Worm (Caenorhabditis elegans) whole organism, L4 larva: ENCODE measurements around the gene F42G2.2.

Experiments
- D1046.2 ChIP-seq: fragments of 200-800 bp; sonication (Bioruptor generic); IDR thresholded peaks from 2 replicates; pipeline ENCODE4 v1.3.6; 2022; ENCODE audit warnings: missing genetic modification characterization, missing compliant biosample characterization
- F10B5.3 ChIP-seq: sonication (generic microtip); optimal IDR thresholded peaks from 2 replicates; lab custom pipeline; 2016; ENCODE audit warnings: mild to moderate bottlenecking, missing genetic modification characterization, missing compliant biosample characterization
- F37D6.2 ChIP-seq: sonication (generic microtip); optimal IDR thresholded peaks from 2 replicates; lab custom pipeline; 2016; ENCODE audit warnings: mild to moderate bottlenecking, missing genetic modification characterization, missing compliant biosample characterization
- F49E8.2 ChIP-seq: sonication (generic microtip); optimal IDR thresholded peaks from 2 replicates; lab custom pipeline; 2016; ENCODE audit warnings: missing compliant biosample characterization, mild to moderate bottlenecking, missing genetic modification characterization, borderline replicate concordance
- T26A8.4 ChIP-seq: fragments of 200-800 bp; sonication (Bioruptor generic); IDR thresholded peaks from 2 replicates; pipeline ENCODE4 v1.3.6; 2022; ENCODE audit warnings: missing genetic modification characterization, missing compliant biosample characterization
- Y105C5A.15 ChIP-seq: fragments of 200-800 bp; sonication (Bioruptor generic); IDR thresholded peaks from 2 replicates; pipeline ENCODE4 v1.3.6; 2022; ENCODE audit warnings: missing genetic modification characterization, missing compliant biosample characterization
- Y75B8A.6 ChIP-seq: fragments of 200-800 bp; sonication (Bioruptor generic); IDR thresholded peaks from 2 replicates; pipeline ENCODE4 v1.3.6; 2022; ENCODE audit warnings: missing genetic modification reagents, missing genetic modification characterization, missing compliant biosample characterization
- ZK337.2 ChIP-seq: fragments of 200-800 bp; sonication (Bioruptor generic); IDR thresholded peaks from 2 replicates; pipeline ENCODE4 v1.3.6; 2022; ENCODE audit warnings: missing genetic modification reagents, missing genetic modification characterization, missing compliant biosample characterization
- ZK546.5 ChIP-seq, 2 experiments: sonication (generic microtip); optimal IDR thresholded peaks; 2 replicates each; lab custom pipeline; 2017; ENCODE audit warnings: missing biosample characterization in 2 of 2, missing genetic modification characterization in 2 of 2
- arid-1 ChIP-seq: fragments of 200-800 bp; sonication (Bioruptor generic); conservative IDR thresholded peaks from 2 replicates; pipeline ENCODE4 v1.3.6; 2022; ENCODE audit warnings: missing genetic modification reagents, missing genetic modification characterization, missing compliant biosample characterization
- attf-4 ChIP-seq: sonication (generic microtip); optimal IDR thresholded peaks from 3 replicates; lab custom pipeline; 2017; ENCODE audit warnings: missing biosample characterization, missing genetic modification characterization
- ceh-62 ChIP-seq: sonication (generic microtip); optimal IDR thresholded peaks from 2 replicates; lab custom pipeline; 2017; ENCODE audit warnings: missing biosample characterization, missing genetic modification characterization
- ces-1 ChIP-seq: fragments of 150-350 bp; sonication (generic microtip); optimal IDR thresholded peaks from 4 replicates; lab custom pipeline; 2014; ENCODE audit warnings: missing biosample characterization, missing genetic modification reagents, missing genetic modification characterization
- daf-16 ChIP-seq, 3 experiments: sonication (generic microtip); optimal IDR thresholded peaks; 2 replicates each; lab custom pipeline; 2016 to 2017; ENCODE audit warnings: missing genetic modification characterization in 3 of 3, missing genetic modification reagents in 3 of 3, mild to moderate bottlenecking in 2 of 3, missing compliant biosample characterization in 2 of 3, missing biosample characterization in 1 of 3, moderate library complexity in 1 of 3
- daf-19 ChIP-seq: fragments of 200-800 bp; sonication (Bioruptor generic); conservative IDR thresholded peaks from 2 replicates; pipeline ENCODE4 v1.3.6; 2022; ENCODE audit warnings: missing genetic modification characterization, missing compliant biosample characterization
- daf-8 ChIP-seq: fragments of 200-800 bp; sonication (Bioruptor generic); IDR thresholded peaks from 2 replicates; pipeline ENCODE4 v1.3.6; 2022; ENCODE audit warnings: missing genetic modification characterization, missing compliant biosample characterization
- dmd-6 ChIP-seq: fragments of 200-800 bp; sonication (Bioruptor generic); IDR thresholded peaks from 2 replicates; pipeline ENCODE4 v1.3.6; 2022; ENCODE audit warnings: missing genetic modification reagents, missing genetic modification characterization, missing compliant biosample characterization
- dmd-8 ChIP-seq: fragments of 200-800 bp; sonication (Bioruptor generic); IDR thresholded peaks from 2 replicates; pipeline ENCODE4 v1.3.6; 2022; ENCODE audit warnings: missing genetic modification characterization, missing compliant biosample characterization
- duxl-1 ChIP-seq: sonication (generic microtip); optimal IDR thresholded peaks from 2 replicates; lab custom pipeline; 2016; ENCODE audit warnings: mild to moderate bottlenecking, missing genetic modification characterization, moderate library complexity, missing compliant biosample characterization; ENCODE audit not compliant: poor library complexity
- dve-1 ChIP-seq: sonication (generic microtip); optimal IDR thresholded peaks from 2 replicates; lab custom pipeline; 2017; ENCODE audit warnings: antibody characterized with exemption, mild to moderate bottlenecking, missing genetic modification characterization, missing compliant biosample characterization; ENCODE audit not compliant: insufficient read depth
- egl-43 ChIP-seq: fragments of 200-800 bp; sonication (Bioruptor generic); IDR thresholded peaks from 2 replicates; pipeline ENCODE4 v1.3.6; 2022; ENCODE audit warnings: missing genetic modification reagents, missing genetic modification characterization, missing compliant biosample characterization
- lin-1 ChIP-seq: fragments of 200-800 bp; sonication (Bioruptor generic); IDR thresholded peaks from 2 replicates; pipeline ENCODE4 v1.3.6; 2022; ENCODE audit warnings: missing genetic modification reagents, missing genetic modification characterization, missing compliant biosample characterization
- lin-15B ChIP-seq: fragments of 150-350 bp; sonication (generic microtip); optimal IDR thresholded peaks from 3 replicates; lab custom pipeline; 2014; ENCODE audit warnings: missing biosample characterization, missing genetic modification characterization
- lin-29 ChIP-seq: fragments of 200-800 bp; sonication (Bioruptor generic); IDR thresholded peaks from 2 replicates; pipeline ENCODE4 v1.3.6; 2022; ENCODE audit warnings: missing genetic modification reagents, missing genetic modification characterization, missing compliant biosample characterization
- lin-38 ChIP-seq: fragments of 200-800 bp; sonication (Bioruptor generic); IDR thresholded peaks from 2 replicates; pipeline ENCODE4 v1.3.6; 2022; ENCODE audit warnings: missing genetic modification reagents, missing genetic modification characterization, missing compliant biosample characterization
- lsy-2 ChIP-seq, 2 experiments: fragments of 150-350 bp in 1 of 2; sonication (generic microtip) in 1 of 2; optimal IDR thresholded peaks; 2 replicates each; lab custom pipeline; 2014 to 2017; ENCODE audit warnings: missing biosample characterization in 2 of 2, missing genetic modification characterization in 2 of 2
- mdl-1 ChIP-seq, 2 experiments: fragments of 150-350 bp in 1 of 2; sonication (generic microtip) in 1 of 2; optimal IDR thresholded peaks; 2 replicates each; lab custom pipeline; 2014 to 2017; ENCODE audit warnings: missing biosample characterization in 2 of 2, missing genetic modification characterization in 2 of 2
- nhr-10 ChIP-seq: fragments of 150-350 bp; optimal IDR thresholded peaks from 2 replicates; lab custom pipeline; 2014; ENCODE audit warnings: missing biosample characterization, missing genetic modification characterization
- nhr-102 ChIP-seq: sonication (generic microtip); optimal IDR thresholded peaks from 2 replicates; lab custom pipeline; 2016; ENCODE audit warnings: mild to moderate bottlenecking, missing genetic modification characterization, moderate library complexity, missing compliant biosample characterization
- nhr-25 ChIP-seq: sonication (generic microtip); optimal IDR thresholded peaks from 2 replicates; lab custom pipeline; 2017; ENCODE audit warnings: missing genetic modification characterization, mild to moderate bottlenecking, missing compliant biosample characterization, antibody characterized with exemption, moderate library complexity, borderline replicate concordance; ENCODE audit not compliant: insufficient read depth
- nhr-41 ChIP-seq: fragments of 200-800 bp; sonication (Bioruptor generic); IDR thresholded peaks from 2 replicates; pipeline ENCODE4 v1.3.6; 2022; ENCODE audit warnings: missing genetic modification reagents, missing genetic modification characterization, missing compliant biosample characterization
- pha-4 ChIP-seq, 2 experiments: fragments of 150-350 bp in 1 of 2; fragments of 200-800 bp in 1 of 2; sonication (Bioruptor generic) in 1 of 2; IDR thresholded peaks in 1 of 2; optimal IDR thresholded peaks in 1 of 2; 2 replicates each; pipeline versions ENCODE4 v1.3.6 to Lab custom; 2014 to 2022; ENCODE audit warnings: missing genetic modification characterization in 2 of 2, missing genetic modification reagents in 2 of 2, missing biosample characterization in 1 of 2, missing compliant biosample characterization in 1 of 2
- pqm-1 ChIP-seq: sonication (generic microtip); optimal IDR thresholded peaks from 2 replicates; lab custom pipeline; 2017; ENCODE audit warnings: missing biosample characterization, missing genetic modification characterization
- snpc-1.2 ChIP-seq: fragments of 200-800 bp; sonication (Bioruptor generic); IDR thresholded peaks from 2 replicates; pipeline ENCODE4 v1.3.6; 2022; ENCODE audit warnings: missing genetic modification reagents, missing genetic modification characterization, missing compliant biosample characterization
- snpc-4 ChIP-seq: fragments of 150-350 bp; optimal IDR thresholded peaks from 2 replicates; lab custom pipeline; 2014; ENCODE audit warnings: missing biosample characterization, missing genetic modification characterization
- unc-39 ChIP-seq: sonication (generic microtip); optimal IDR thresholded peaks from 2 replicates; lab custom pipeline; 2017; ENCODE audit warnings: missing biosample characterization, missing genetic modification characterization
- unc-62 ChIP-seq, 3 experiments: fragments of 150-350 bp in 1 of 3; sonication (generic microtip); optimal IDR thresholded peaks in 2 of 3; peaks in 1 of 3; 1 replicate in 1 of 3; 2 replicates in 2 of 3; lab custom pipeline; 2014 to 2017; ENCODE audit warnings: missing biosample characterization in 3 of 3, missing genetic modification characterization in 3 of 3, missing genetic modification reagents in 3 of 3, missing genotype in 1 of 3
- vab-7 ChIP-seq: fragments of 200-800 bp; sonication (Bioruptor generic); IDR thresholded peaks from 2 replicates; pipeline ENCODE4 v1.3.6; 2022; ENCODE audit warnings: missing genetic modification reagents, missing genetic modification characterization, missing compliant biosample characterization
- zag-1 ChIP-seq: fragments of 150-350 bp; optimal IDR thresholded peaks from 2 replicates; lab custom pipeline; 2014; ENCODE audit warnings: missing biosample characterization, missing genetic modification characterization
- ztf-11 ChIP-seq: fragments of 150-350 bp; optimal IDR thresholded peaks from 2 replicates; lab custom pipeline; 2014; ENCODE audit warnings: missing biosample characterization, missing genetic modification characterization

Gene F42G2.2

ce11 chrII:2421905-2422304 is at the start of gene F42G2.2:
Gene F42G2.2, plus strand, starts transcription at chrII:2422205.
- TF ChIP-seq F49E8.2 (tag; lab: Kevin White, UChicago): no peak
- TF ChIP-seq F10B5.3 (tag; lab: Kevin White, UChicago): no peak
- no peak for TF ChIP-seq Y75B8A.6 (GFP tag; lab: Robert Waterston, UW)
- TF ChIP-seq lin-29 (GFP tag; lab: Robert Waterston, UW): no peak
- no peak for TF ChIP-seq unc-62 (GFP tag; optimal IDR thresholded peaks at IDR 0.05 in 1 of 2; lab: Kevin White, UChicago)
- no peak for TF ChIP-seq unc-62 (tag; optimal IDR thresholded peaks at IDR 0.05; lab: Kevin White, UChicago)
- TF ChIP-seq duxl-1 (tag; lab: Kevin White, UChicago): no peak
- TF ChIP-seq daf-8 (GFP tag; lab: Robert Waterston, UW): no peak
- TF ChIP-seq daf-16 (GFP tag; optimal IDR thresholded peaks at IDR 0.05; lab: Kevin White, UChicago): no peak
- no peak for TF ChIP-seq daf-16 (tag; optimal IDR thresholded peaks at IDR 0.05; lab: Kevin White, UChicago)
- TF ChIP-seq ZK546.5 (tag; optimal IDR thresholded peaks at IDR 0.05; lab: Kevin White, UChicago): no peak
- no peak for TF ChIP-seq pqm-1 (tag; lab: Kevin White, UChicago)

DNA sequence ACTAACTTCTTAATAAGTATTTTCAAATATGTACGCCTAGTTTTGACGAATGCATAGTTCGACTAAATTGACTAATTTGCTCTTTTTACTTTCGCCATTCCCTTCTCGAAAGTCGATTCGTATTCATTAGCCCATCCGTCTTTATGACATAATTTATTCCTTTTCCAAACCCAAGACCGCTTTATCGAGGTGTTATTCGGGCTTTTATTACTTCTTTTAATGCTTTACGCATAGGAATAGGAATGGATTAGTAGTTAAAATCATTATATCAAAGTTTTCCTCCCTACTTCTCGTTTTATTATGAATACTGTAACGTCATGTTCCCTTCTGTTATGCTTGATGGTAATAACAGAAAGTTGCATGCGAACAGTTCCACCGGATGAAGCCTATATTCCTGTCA is 47.0 kb upstream of the F42G2.2 start, which contains the start of gene F16G10.2:
TSS of gene F16G10.2 (plus strand) at position 301 of the 400 bp plus-strand sequence.
- peak in 1 of 2 experiments; percentile 79 for TF ChIP-seq unc-62 (GFP tag; optimal IDR thresholded peaks at IDR 0.05 in 1 of 2; lab: Kevin White, UChicago)
- TF ChIP-seq unc-62 (tag; optimal IDR thresholded peaks at IDR 0.05; lab: Kevin White, UChicago): no peak
- TF ChIP-seq ces-1: no peak
- TF ChIP-seq, all 104 proteins: peak for 1

DNA sequence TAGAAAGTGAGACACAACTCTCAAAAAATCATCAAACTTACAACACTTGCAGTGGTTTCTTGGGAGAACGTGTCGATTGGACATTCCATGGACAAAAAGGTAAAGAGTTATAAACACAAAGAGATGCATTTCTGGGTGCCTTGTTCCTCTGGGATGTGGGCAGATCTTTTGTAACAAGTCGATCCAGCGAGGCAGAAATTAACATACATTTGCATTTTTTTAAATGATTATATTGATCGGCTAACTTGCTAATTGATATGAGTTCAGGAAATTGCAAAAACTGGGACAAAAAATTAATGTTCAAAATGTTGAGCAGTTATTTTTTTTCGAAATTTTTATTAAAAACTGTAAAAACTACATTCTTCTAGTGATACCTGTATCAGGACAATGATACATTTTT is 44.3 kb upstream of the F42G2.2 start, which contains the start of gene F16G10.6:
TSS of gene F16G10.6 (minus strand) at position 101 of the 400 bp plus-strand sequence.
- TF ChIP-seq nhr-10 (tag; lab: Kevin White, UChicago): no peak
- peak in 1 of 2 experiments; percentile 1 for TF ChIP-seq unc-62 (GFP tag; optimal IDR thresholded peaks at IDR 0.05 in 1 of 2; lab: Kevin White, UChicago)
- no peak for TF ChIP-seq unc-62 (tag; optimal IDR thresholded peaks at IDR 0.05; lab: Kevin White, UChicago)
- no peak for TF ChIP-seq egl-43 (GFP tag; lab: Robert Waterston, UW)
- TF ChIP-seq lsy-2 (tag; optimal IDR thresholded peaks at IDR 0.05; lab: Kevin White, UChicago): no peak

DNA sequence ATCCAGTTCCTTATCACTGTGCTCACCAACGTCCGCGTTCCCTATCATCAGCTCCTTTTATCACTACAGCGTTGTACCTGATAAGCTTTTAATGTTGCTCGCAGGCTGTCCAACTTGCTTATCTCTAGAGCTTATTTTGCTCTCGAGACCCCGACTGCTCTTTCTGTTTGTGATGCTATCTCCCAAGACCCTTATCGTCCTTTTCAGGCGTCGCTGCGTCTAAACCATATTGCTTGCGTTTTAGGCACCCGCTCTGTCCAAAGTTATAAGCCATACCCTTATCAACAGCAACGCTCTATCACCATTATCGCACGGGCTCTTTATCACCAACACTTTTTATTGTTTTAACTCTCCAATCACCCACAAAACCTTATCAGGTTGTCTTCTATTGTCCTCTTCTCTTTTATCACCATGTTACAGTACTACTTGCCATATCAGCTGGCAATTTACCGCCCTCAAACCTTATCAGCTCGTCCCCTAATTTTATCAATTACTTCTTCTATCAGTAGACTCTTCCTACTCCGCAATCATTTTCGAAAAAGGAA is 43.5 kb upstream of the F42G2.2 start:
- TF ChIP-seq unc-39 (tag; lab: Kevin White, UChicago) (no peak), lin-1 (GFP tag; lab: Robert Waterston, UW) (peak; percentile 98), ceh-62 (tag; lab: Kevin White, UChicago) (no peak), arid-1 (GFP tag; lab: Robert Waterston, UW) (no peak), nhr-102 (tag; lab: Kevin White, UChicago) (peak; percentile 97), lin-38 (GFP tag; lab: Robert Waterston, UW) (no peak; the same call in 1 of the 2 replicates), nhr-41 (GFP tag; lab: Robert Waterston, UW) (peak; percentile 93), snpc-1.2 (GFP tag; lab: Robert Waterston, UW) (no peak), lsy-2 (tag; optimal IDR thresholded peaks at IDR 0.05; lab: Kevin White, UChicago) (peak; percentile 89 to 94), pha-4 (GFP tag; IDR thresholded peaks at IDR 0.05; lab: Robert Waterston, UW) (peak; percentile 92), pha-4 (tag; optimal IDR thresholded peaks at IDR 0.05; lab: Kevin White, UChicago) (no peak), dmd-6 (peak; percentile 96), F37D6.2 (no peak), ZK337.2 (GFP tag; lab: Robert Waterston, UW) (0 out of 2 replicates have a peak, but pooled peaks have one; percentile 31), dmd-8 (no peak; the same call in 1 of the 2 replicates), snpc-4 (tag; lab: Kevin White, UChicago) (no peak), pqm-1 (tag; lab: Kevin White, UChicago) (peak; percentile 100), nhr-25 (tag; lab: Kevin White, UChicago) (no peak), zag-1 (tag; lab: Kevin White, UChicago) (no peak), T26A8.4 (GFP tag; lab: Robert Waterston, UW) (peak; percentile 55; the same call in 1 of the 2 replicates), D1046.2 (GFP tag; lab: Robert Waterston, UW) (no peak), attf-4 (tag; lab: Kevin White, UChicago) (no peak), lin-15B (no peak), ZK546.5 (tag; optimal IDR thresholded peaks at IDR 0.05; lab: Kevin White, UChicago) (no peak), lin-29 (GFP tag; lab: Robert Waterston, UW) (no peak), daf-19 (GFP tag; lab: Robert Waterston, UW) (no peak), daf-16 (GFP tag; optimal IDR thresholded peaks at IDR 0.05; lab: Kevin White, UChicago) (peak in 1 of 2 experiments; percentile 98), daf-16 (tag; optimal IDR thresholded peaks at IDR 0.05; lab: Kevin White, UChicago) (peak; percentile 94), Y105C5A.15 (GFP tag; lab: Robert Waterston, UW) (no peak), mdl-1 (tag; optimal IDR thresholded peaks at IDR 0.05; lab: Kevin White, UChicago) (peak in 1 of 2 experiments; percentile 30), dve-1 (tag; lab: Kevin White, UChicago) (peak; percentile 91), ztf-11 (tag; lab: Kevin White, UChicago) (no peak), vab-7 (GFP tag; lab: Robert Waterston, UW) (no peak)
